Fruit fly (Drosophila melanogaster): ENCODE data around the gene MTA1-like.
A peak's percentile ranks its signal among the peaks of the same experiment; 100 is the strongest.

MTA1-like gene

DNA sequence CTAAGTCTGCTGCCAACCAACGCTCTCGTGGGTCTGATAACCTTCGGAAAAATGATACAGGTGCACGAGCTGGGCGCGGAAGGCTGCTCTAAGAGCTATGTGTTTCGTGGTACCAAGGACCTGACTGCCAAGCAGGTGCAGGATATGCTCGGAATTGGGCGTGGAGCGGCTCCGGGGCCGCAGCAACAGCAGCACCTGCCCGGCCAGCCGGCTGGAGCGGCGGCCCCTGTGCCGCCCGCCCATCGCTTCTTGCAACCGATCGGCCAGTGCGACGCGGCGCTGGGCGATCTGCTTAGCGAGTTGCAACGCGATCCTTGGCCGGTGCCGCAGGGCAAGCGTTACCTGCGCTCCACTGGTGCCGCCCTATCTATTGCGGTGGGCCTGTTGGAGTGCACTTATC, 1.4 kb upstream of the MTA1-like start (continued):
- peak; percentile 8 for TF ChIP-seq CG1832 (GFP tag; optimal IDR thresholded peaks at IDR 0.05)
- no peak for TF ChIP-seq gem (tag; optimal IDR thresholded peaks at IDR 0.05)

DNA sequence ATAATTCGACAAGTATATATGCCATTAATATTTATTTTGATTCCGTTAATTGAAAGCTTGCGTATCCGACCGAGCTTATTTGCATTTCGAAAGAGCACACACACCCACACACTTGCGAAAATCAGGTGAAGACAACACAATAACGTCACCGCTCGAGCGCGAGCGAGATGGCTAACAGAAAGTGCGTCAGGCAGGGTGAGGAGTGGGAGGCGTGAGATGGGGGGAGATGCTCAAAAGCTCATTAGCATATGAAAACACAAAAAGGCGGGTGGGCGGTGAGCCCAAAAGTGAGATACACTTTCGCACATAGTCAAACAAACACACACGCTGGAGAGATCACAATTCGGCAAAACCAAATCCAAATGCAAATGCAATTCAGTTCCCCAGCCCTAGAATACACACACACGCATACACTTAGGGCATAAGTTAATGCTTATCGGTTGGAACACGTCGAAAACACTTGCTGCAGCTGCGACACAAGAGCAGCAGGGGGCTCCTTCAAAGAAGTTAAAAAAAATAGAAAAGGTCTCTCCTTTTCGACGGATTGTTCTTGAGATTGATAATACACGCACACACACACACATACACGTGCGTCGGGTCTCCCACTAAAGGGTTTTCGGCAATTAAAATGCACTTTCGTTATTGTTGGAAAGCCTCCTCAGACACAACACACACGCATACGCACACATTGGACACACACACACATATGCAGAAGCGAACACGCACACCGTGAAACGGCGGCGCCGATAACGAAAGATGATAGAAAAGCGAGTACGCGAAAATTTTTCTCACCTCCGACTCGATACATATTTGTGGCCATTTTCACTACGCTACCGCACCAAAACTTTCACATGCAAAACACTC, 601 bp downstream of the MTA1-like start:
- TF ChIP-seq Ets65A (GFP tag) (peak; percentile 50), Med (GFP tag) (peak; percentile 79), CG13624 (GFP tag; optimal IDR thresholded peaks at IDR 0.05) (no peak), sens (GFP tag) (peak; percentile 19), hbn (GFP tag; IDR thresholded peaks at IDR 0.05; ENCODE audit: partially characterized antibody) (no peak), Rfx (GFP tag; IDR thresholded peaks at IDR 0.05) (no peak), tgo (GFP tag; IDR thresholded peaks at IDR 0.05) (no peak), CG1832 (GFP tag; optimal IDR thresholded peaks at IDR 0.05) (peak; percentile 49), Blimp-1 (GFP tag; optimal IDR thresholded peaks at IDR 0.05) (peak; percentile 16), chinmo (GFP tag; IDR thresholded peaks at IDR 0.05; ENCODE audit: partially characterized antibody) (peak; percentile 63; the same call in 2 of the 4 replicates), MBD-R2 (GFP tag; IDR thresholded peaks at IDR 0.05) (0 out of 2 replicates have a peak, but pooled peaks have one; percentile 6), Drgx (GFP tag; IDR thresholded peaks at IDR 0.05) (peak; percentile 39; the same call in 1 of the 2 replicates), en (GFP tag; optimal IDR thresholded peaks at IDR 0.05) (no peak), Oaz (GFP tag; IDR thresholded peaks at IDR 0.05) (no peak), CG9932 (GFP tag; IDR thresholded peaks at IDR 0.05) (0 out of 2 replicates have a peak, but pooled peaks have one; percentile 6), CG12769 (tag; optimal IDR thresholded peaks at IDR 0.05) (peak; percentile 53), rib (GFP tag; IDR thresholded peaks at IDR 0.05) (peak; percentile 8), D (optimal IDR thresholded peaks at IDR 0.05) (peak; percentile 46), D (GFP tag; optimal IDR thresholded peaks at IDR 0.05) (no peak), CG8944 (GFP tag; optimal IDR thresholded peaks at IDR 0.05) (no peak), kah (GFP tag; optimal IDR thresholded peaks at IDR 0.05) (peak; percentile 20), Side (GFP tag; optimal IDR thresholded peaks at IDR 0.05) (no peak), cg (GFP tag; optimal IDR thresholded peaks at IDR 0.05) (peak; percentile 98), sr (GFP tag; IDR thresholded peaks at IDR 0.05) (peak; percentile 85), Dp (GFP tag; optimal IDR thresholded peaks at IDR 0.05) (no peak), kni (GFP tag; optimal IDR thresholded peaks at IDR 0.05) (peak; percentile 66), insv (GFP tag; optimal IDR thresholded peaks at IDR 0.05) (no peak), sens-2 (GFP tag; IDR thresholded peaks at IDR 0.05) (no peak), dm (GFP tag; optimal IDR thresholded peaks at IDR 0.05) (peak; percentile 3), CG4820 (GFP tag; optimal IDR thresholded peaks at IDR 0.05) (no peak), zen (tag; optimal IDR thresholded peaks at IDR 0.05) (peak; percentile 0), CG15479 (GFP tag; optimal IDR thresholded peaks at IDR 0.05) (peak; percentile 71), hkb (optimal IDR thresholded peaks at IDR 0.05) (no peak), hkb (GFP tag; IDR thresholded peaks at IDR 0.05) (peak; percentile 11; the same call in 1 of the 2 replicates), nerfin-2 (GFP tag; IDR thresholded peaks at IDR 0.05; ENCODE audit: partially characterized antibody) (0 out of 2 replicates have a peak, but pooled peaks have one; percentile 20), CG8478 (optimal IDR thresholded peaks at IDR 0.05) (peak; percentile 67), CG8281 (tag; optimal IDR thresholded peaks at IDR 0.05) (no peak), vvl (GFP tag; IDR thresholded peaks at IDR 0.05) (peak; percentile 52; the same call in 1 of the 2 replicates), gro (GFP tag; optimal IDR thresholded peaks at IDR 0.05) (no peak), Kr (GFP tag; optimal IDR thresholded peaks at IDR 0.05) (peak; percentile 27), crol (GFP tag; IDR thresholded peaks at IDR 0.05) (peak; percentile 72), CG5180 (GFP tag; optimal IDR thresholded peaks at IDR 0.05) (peak; percentile 82), chm (GFP tag; IDR thresholded peaks at IDR 0.05) (no peak), gem (tag; optimal IDR thresholded peaks at IDR 0.05) (no peak), CG13123 (GFP tag; optimal IDR thresholded peaks at IDR 0.05) (no peak), ERR (GFP tag; optimal IDR thresholded peaks at IDR 0.05) (no peak), Pdp1 (GFP tag; optimal IDR thresholded peaks at IDR 0.05) (peak in 1 of 2 experiments; percentile 45)
